Worm (Caenorhabditis elegans) whole organism, mixed stage, embryonic: ENCODE measurements around the gene rabr-2.

Experiments used
- blmp-1 ChIP-seq: fragments of 150-350 bp; optimal IDR thresholded peaks from 2 replicates; lab custom pipeline; 2014; ENCODE audit warnings: missing biosample characterization, missing genetic modification characterization
- ceh-39 ChIP-seq: fragments of 150-350 bp; optimal IDR thresholded peaks from 2 replicates; lab custom pipeline; 2014; ENCODE audit warnings: missing biosample characterization, missing genetic modification characterization
- drap-1 ChIP-seq: fragments of 200-800 bp; sonication (Bioruptor generic); optimal IDR thresholded peaks from 3 replicates; lab custom pipeline; 2018; ENCODE audit warnings: mild to moderate bottlenecking, missing genetic modification characterization, missing compliant biosample characterization
- elt-3 ChIP-seq: fragments of 150-350 bp; optimal IDR thresholded peaks from 2 replicates; lab custom pipeline; 2014; ENCODE audit warnings: missing biosample characterization, missing genetic modification characterization
- hlh-1 ChIP-seq: fragments of 150-350 bp; optimal IDR thresholded peaks from 2 replicates; lab custom pipeline; 2014; ENCODE audit warnings: missing biosample characterization, missing genetic modification reagents, missing genetic modification characterization
- lsy-2 ChIP-seq: fragments of 150-350 bp; optimal IDR thresholded peaks from 2 replicates; lab custom pipeline; 2014; ENCODE audit warnings: missing biosample characterization, missing genetic modification characterization
- nhr-28 ChIP-seq: fragments of 150-350 bp; optimal IDR thresholded peaks from 2 replicates; lab custom pipeline; 2014; ENCODE audit warnings: missing biosample characterization, missing genetic modification characterization
- sem-2 ChIP-seq: fragments of 200-800 bp; sonication (Bioruptor generic); optimal IDR thresholded peaks from 2 replicates; lab custom pipeline; 2018; ENCODE audit warnings: mild to moderate bottlenecking, missing genetic modification characterization, missing compliant biosample characterization
- snpc-4 ChIP-seq: fragments of 150-350 bp; optimal IDR thresholded peaks from 2 replicates; lab custom pipeline; 2014; ENCODE audit warnings: missing biosample characterization, missing genetic modification characterization
- sptf-1 ChIP-seq: sonication (generic microtip); optimal IDR thresholded peaks from 2 replicates; lab custom pipeline; 2017; ENCODE audit warnings: mild to moderate bottlenecking, missing genetic modification characterization, moderate library complexity, missing compliant biosample characterization
- tbx-8 ChIP-seq: fragments of 200-800 bp; sonication (Bioruptor generic); optimal IDR thresholded peaks from 2 replicates; lab custom pipeline; 2018; ENCODE audit warnings: mild to moderate bottlenecking, missing genetic modification characterization, moderate library complexity, missing compliant biosample characterization
- unc-62 ChIP-seq: fragments of 150-350 bp; optimal IDR thresholded peaks from 2 replicates; lab custom pipeline; 2014; ENCODE audit warnings: missing biosample characterization, missing genetic modification reagents, missing genetic modification characterization
- zip-8 ChIP-seq: fragments of 150-350 bp; optimal IDR thresholded peaks from 2 replicates; lab custom pipeline; 2014; ENCODE audit warnings: missing biosample characterization, missing genetic modification characterization
- ztf-11 ChIP-seq: fragments of 150-350 bp; optimal IDR thresholded peaks from 2 replicates; lab custom pipeline; 2014; ENCODE audit warnings: missing biosample characterization, missing genetic modification characterization

- TF ChIP-seq lsy-2 = no peak
- TF ChIP-seq ceh-39 (tag; lab: Kevin White, UChicago) = no peak
- TF ChIP-seq zip-8 (tag; lab: Kevin White, UChicago) = no peak
- no peak for TF ChIP-seq tbx-8
- no peak for TF ChIP-seq snpc-4 (tag; lab: Kevin White, UChicago)
- TF ChIP-seq unc-62 (GFP tag; lab: Kevin White, UChicago) = no peak
- TF ChIP-seq elt-3 (tag; lab: Kevin White, UChicago) = no peak
- no peak for TF ChIP-seq ztf-11 (tag; lab: Kevin White, UChicago)
- no peak for TF ChIP-seq drap-1 (GFP tag; lab: Kevin White, UChicago)
- TF ChIP-seq sptf-1 (tag; lab: Kevin White, UChicago) = no peak
- TF ChIP-seq sem-2 (GFP tag; lab: Kevin White, UChicago) = no peak
- no peak for TF ChIP-seq blmp-1 (tag; lab: Kevin White, UChicago)
- no peak for TF ChIP-seq nhr-28
- TF ChIP-seq hlh-1 (tag; lab: Kevin White, UChicago) = no peak
These were observed 47.9 kb downstream of the rabr-2 start for ce11 chrIV:17435228-17435627.
